Worm (Caenorhabditis elegans): Measurements from ENCODE around the gene F35E12.10.

DNA sequence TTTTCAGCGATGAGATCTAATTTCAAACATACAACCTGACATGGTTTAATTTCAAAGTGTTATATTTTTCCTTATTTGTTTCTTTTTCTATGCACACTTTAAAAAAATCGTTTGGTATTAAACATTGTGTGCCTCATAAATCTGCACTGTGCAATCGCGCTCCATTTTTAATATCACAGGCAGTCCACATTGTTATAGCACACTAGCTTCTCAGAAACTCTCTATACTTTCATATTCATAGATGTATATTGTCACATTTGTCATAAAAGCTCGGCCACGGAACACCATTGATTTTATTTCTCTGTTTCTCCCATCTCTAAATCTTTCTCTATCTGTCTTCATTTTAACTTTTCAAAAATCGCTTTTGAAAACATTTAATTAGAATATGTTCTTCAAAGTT lies 8.8 kb upstream of the F35E12.10 start:
- TF ChIP-seq hmg-4 (GFP tag; optimal IDR thresholded peaks at IDR 0.05) (no peak), ama-1 (optimal IDR thresholded peaks at IDR 0.05) (no peak), sea-1 (GFP tag; conservative IDR thresholded peaks at IDR 0.05) (no peak), ceh-13 (GFP tag; optimal IDR thresholded peaks at IDR 0.05) (no peak)
